Fruit fly (Drosophila melanogaster): Measurements from ENCODE around the gene CG12448.

DNA sequence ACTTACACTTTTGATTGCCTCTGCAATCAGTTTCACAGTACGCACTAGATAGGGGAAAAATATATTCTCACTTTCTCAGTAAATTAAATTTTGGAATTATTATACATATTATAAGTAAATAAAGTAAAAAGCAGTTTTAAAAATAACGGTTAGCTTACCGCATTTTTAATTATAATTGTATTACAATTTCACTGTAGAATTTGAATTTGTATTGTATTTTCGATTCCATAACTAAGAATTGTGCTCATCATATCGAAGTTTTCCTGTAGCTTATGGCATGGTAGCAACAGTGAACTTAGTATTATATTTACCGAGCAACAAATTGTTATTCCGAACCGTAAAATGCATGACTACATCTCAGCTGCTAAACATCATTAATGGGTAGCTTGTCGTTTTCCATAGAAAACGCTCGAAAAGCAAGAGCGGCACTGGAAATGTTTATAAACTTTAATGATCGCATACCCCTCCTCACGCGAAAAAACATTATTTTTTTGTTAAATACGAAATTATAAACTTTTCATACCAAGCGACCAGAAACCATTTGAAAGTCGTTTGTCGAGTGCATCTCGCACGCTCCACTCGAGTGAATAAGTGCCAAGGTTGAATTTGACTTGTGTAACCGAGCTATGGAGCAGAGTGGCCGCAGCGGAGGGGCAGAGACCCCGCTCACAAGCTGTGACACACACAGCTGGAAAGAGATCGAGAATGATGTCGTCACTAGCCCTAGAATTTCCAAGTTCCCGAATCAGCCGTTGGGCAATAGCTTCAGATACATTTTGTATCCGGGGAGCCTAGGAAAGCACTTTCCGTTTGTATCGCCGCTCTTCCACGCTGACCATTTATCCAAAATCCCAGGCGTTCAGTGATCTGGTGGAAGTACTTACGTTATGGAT, 29.0 kb upstream of the CG12448 start:
- no peak for TF ChIP-seq CTCF (optimal IDR thresholded peaks at IDR 0.05)
- no peak for TF ChIP-seq CG8478 (optimal IDR thresholded peaks at IDR 0.05)
